Worm (Caenorhabditis elegans): ENCODE data around the gene gnrr-4.

The gnrr-4 gene

DNA sequence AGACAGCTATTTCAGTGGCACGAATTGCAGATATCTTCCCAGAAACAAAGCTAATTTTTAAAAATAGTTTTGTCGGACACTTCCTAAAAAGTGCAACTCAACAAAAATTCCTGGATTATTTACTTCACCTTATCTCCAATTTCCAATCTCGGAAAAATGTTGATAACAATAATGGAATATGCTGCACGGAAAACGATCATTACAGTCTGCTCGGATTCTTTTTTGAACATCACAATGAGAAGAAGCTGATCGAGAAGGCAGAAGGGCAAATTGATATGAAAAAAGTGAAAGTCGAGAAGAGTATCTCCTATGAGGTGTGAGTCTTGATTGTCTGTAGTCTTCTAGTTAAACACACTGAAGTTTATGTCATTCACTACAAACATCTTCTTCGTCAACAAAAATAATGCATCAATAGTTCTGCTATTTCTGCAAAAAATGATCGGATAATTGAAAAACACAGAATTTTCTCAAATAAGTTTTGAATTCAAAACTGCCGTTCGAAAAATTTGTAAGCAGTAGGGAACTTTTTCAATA lies 27.2 kb downstream of the gnrr-4 start:
- TF ChIP-seq unc-39 (tag; optimal IDR thresholded peaks at IDR 0.05): no peak
- no peak for TF ChIP-seq blmp-1 (tag; optimal IDR thresholded peaks at IDR 0.05)
- TF ChIP-seq mab-5 (tag; optimal IDR thresholded peaks at IDR 0.05): no peak
- no peak for TF ChIP-seq bed-3 (GFP tag; optimal IDR thresholded peaks at IDR 0.05)
- TF ChIP-seq zip-8 (tag; optimal IDR thresholded peaks at IDR 0.05): no peak

DNA sequence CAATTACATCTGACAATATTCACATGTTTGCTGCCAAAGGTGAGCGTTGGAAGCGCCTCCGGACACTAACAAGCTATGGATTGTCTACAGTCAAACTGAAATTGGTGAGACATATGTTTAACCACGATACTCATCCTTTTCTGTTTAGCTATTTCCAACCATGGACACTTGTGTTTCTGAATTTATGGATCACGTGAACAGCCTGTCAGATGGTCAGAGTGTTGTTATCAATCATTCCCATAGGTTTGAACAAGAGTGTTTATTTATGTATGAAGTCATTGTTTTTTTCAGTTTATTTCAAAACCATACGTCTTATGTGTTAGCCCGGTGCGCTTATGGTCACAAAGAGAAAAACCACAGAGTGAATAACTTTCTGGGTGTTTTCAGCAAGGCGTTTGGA lies 27.7 kb downstream of the gnrr-4 start:
- TF ChIP-seq flh-1 (GFP tag; optimal IDR thresholded peaks at IDR 0.05) (no peak), blmp-1 (tag; optimal IDR thresholded peaks at IDR 0.05) (no peak), mab-5 (tag; optimal IDR thresholded peaks at IDR 0.05) (no peak), mls-2 (tag; optimal IDR thresholded peaks at IDR 0.05) (no peak), sptf-1 (tag; optimal IDR thresholded peaks at IDR 0.05) (no peak), ztf-11 (tag; optimal IDR thresholded peaks at IDR 0.05) (no peak)

DNA sequence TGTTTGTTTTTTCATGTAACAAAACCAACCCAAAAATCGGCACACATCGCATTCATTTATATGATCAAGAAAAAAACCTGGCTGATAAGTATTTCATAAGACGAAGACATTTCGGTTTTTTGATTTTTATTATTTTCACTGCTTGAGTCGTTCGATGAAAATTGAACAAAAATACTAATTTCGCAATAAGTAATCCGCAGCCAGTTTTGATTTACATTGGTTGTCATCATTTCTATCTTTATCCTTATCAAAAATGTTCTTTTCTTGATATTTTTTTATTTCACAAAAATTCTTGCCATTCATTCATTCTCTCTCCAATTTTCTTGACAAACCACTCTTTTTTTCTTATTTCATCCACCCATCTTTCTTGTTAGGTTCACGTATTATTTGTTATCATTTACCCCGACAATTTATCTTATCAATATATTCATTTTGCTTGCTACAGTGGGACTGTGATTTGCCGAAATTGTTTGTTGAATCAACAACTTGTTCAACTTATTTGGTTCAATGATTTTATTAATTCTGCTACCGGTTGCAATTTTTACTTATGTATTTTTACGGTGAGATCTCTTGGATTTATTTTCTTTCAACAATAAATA lies 28.9 kb downstream of the gnrr-4 start, which contains the start of gene cyp-43A1:
TSS of gene cyp-43A1 (plus strand) at position 446 of the 599 bp plus-strand sequence.
- TF ChIP-seq ztf-11 (tag; optimal IDR thresholded peaks at IDR 0.05) (no peak), sptf-1 (tag; optimal IDR thresholded peaks at IDR 0.05) (no peak), bed-3 (GFP tag; optimal IDR thresholded peaks at IDR 0.05) (no peak), lin-32 (GFP tag; optimal IDR thresholded peaks at IDR 0.05) (no peak), ces-1 (GFP tag; optimal IDR thresholded peaks at IDR 0.05) (no peak), drap-1 (GFP tag; optimal IDR thresholded peaks at IDR 0.05) (no peak), M03D4.4 (tag; optimal IDR thresholded peaks at IDR 0.05) (no peak)

DNA sequence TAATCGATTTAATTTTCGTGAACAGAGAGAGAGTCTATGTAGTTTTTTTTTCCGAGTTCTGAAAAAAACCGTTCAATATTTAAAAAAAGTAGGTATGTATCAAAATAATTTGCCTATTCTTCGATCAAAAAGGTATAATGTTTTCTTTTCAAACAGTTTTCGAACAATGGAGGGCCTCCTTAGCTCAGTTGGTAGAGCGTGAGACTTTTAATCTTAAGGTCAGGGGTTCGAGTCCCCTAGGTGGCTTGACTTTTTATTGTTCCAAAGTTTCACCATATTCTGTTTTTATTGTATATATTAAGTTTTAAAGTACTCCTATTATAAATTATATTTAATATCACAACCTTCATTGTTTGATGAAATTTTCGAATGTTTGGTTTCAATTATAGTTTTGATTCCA lies 29.6 kb downstream of the gnrr-4 start:
- TF ChIP-seq tbx-8 (GFP tag; optimal IDR thresholded peaks at IDR 0.05): no peak
- TF ChIP-seq lin-32 (GFP tag; optimal IDR thresholded peaks at IDR 0.05): no peak
- TF ChIP-seq snpc-4 (tag; optimal IDR thresholded peaks at IDR 0.05): no peak
- no peak for TF ChIP-seq mep-1 (tag; optimal IDR thresholded peaks at IDR 0.05)
- TF ChIP-seq hlh-1 (tag; optimal IDR thresholded peaks at IDR 0.05): no peak
- no peak for TF ChIP-seq unc-120 (tag; optimal IDR thresholded peaks at IDR 0.05; ENCODE audit: poor library complexity, severe bottlenecking)
- TF ChIP-seq ztf-11 (tag; optimal IDR thresholded peaks at IDR 0.05): no peak
- TF ChIP-seq flh-1 (GFP tag; optimal IDR thresholded peaks at IDR 0.05): no peak
- TF ChIP-seq ceh-43 (GFP tag; optimal IDR thresholded peaks at IDR 0.05): no peak
- no peak for TF ChIP-seq blmp-1 (tag; optimal IDR thresholded peaks at IDR 0.05)
- no peak for TF ChIP-seq nhr-2 (tag; optimal IDR thresholded peaks at IDR 0.05)
- TF ChIP-seq nhr-237 (tag; optimal IDR thresholded peaks at IDR 0.05): no peak
- TF ChIP-seq mab-5 (tag; optimal IDR thresholded peaks at IDR 0.05): no peak

DNA sequence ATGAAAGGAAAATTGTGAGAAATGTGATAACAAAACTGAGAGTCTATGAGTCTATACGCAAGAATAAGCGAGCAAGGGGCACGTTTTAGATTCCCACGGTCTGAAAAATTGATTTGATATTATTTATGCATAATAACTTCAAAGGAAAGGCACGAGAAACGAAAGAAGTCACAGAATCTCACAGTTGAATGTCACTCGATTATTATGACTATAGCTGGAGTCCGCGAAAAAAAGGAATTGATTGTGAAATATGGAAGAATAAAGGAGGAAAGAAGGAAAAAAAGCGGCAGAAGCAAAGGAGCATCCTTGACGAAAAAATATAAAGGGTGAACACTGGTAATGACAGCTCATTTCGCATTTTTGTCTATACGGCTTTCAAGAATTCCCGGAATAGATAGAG lies 32.5 kb downstream of the gnrr-4 start, which contains the start of gene cat-1:
TSS of gene cat-1 (minus strand) at position 101 of the 400 bp plus-strand sequence.
- no peak for TF ChIP-seq nhr-76 (tag; optimal IDR thresholded peaks at IDR 0.05)
- TF ChIP-seq blmp-1 (tag; optimal IDR thresholded peaks at IDR 0.05): no peak
- no peak for TF ChIP-seq lin-32 (GFP tag; optimal IDR thresholded peaks at IDR 0.05)
- TF ChIP-seq hlh-1 (tag; optimal IDR thresholded peaks at IDR 0.05): no peak

DNA sequence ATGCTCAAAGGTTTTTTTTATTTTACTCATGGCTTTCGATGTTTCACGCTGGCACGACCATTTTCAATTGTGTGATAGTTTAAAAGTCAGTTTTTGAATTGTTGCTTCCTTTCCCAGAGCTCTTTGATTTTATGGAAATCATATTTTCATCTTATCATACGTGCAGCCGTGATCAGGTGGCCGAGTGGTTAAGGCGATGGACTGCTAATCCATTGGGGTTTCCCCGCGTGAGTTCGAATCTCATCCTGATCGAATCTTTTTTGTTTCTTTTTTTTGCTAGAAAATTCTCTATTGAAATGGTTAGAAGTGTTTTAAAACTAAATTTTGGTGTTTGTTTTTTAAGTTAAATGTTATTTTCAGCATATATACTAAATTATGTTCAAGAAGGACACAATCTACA lies 33.9 kb downstream of the gnrr-4 start:
- TF ChIP-seq elt-1 (tag; optimal IDR thresholded peaks at IDR 0.05; ENCODE audit: borderline replicate concordance, insufficient read depth) (no peak), ham-2 (GFP tag; optimal IDR thresholded peaks at IDR 0.05) (no peak), M03D4.4 (tag; optimal IDR thresholded peaks at IDR 0.05) (no peak), ztf-11 (tag; optimal IDR thresholded peaks at IDR 0.05) (no peak), mep-1 (tag; optimal IDR thresholded peaks at IDR 0.05) (no peak), lin-32 (GFP tag; optimal IDR thresholded peaks at IDR 0.05) (no peak)

DNA sequence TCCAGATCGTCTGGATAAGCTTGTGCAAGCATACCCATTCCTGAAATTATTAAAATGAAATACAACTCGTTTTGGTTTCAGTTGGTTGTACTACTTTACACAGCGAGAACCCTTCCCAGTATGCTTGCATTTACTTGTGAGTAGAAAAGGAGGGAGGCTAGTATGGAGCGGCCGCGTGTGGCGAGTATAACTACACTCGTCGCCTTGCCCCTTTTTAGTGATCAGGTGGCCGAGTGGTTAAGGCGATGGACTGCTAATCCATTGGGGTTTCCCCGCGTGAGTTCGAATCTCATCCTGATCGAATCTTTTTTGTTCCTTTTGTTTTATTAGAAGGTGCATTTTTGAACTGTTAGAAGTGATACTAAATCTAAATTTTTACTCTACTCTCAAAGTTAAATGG lies 35.3 kb downstream of the gnrr-4 start:
- no peak for TF ChIP-seq ceh-39 (tag; optimal IDR thresholded peaks at IDR 0.05)
- no peak for TF ChIP-seq lsy-2 (tag; optimal IDR thresholded peaks at IDR 0.05)
- TF ChIP-seq blmp-1 (tag; optimal IDR thresholded peaks at IDR 0.05): no peak
- TF ChIP-seq nhr-2 (tag; optimal IDR thresholded peaks at IDR 0.05): no peak
- TF ChIP-seq ham-2 (GFP tag; optimal IDR thresholded peaks at IDR 0.05): peak; percentile 93
- TF ChIP-seq nhr-28 (tag; optimal IDR thresholded peaks at IDR 0.05): peak; percentile 73
- no peak for TF ChIP-seq nhr-12 (tag; optimal IDR thresholded peaks at IDR 0.05)
- TF ChIP-seq cnd-1 (tag; optimal IDR thresholded peaks at IDR 0.05): peak; percentile 94
- TF ChIP-seq mep-1 (tag; optimal IDR thresholded peaks at IDR 0.05): peak; percentile 39
- peak; percentile 95 for TF ChIP-seq M03D4.4 (tag; optimal IDR thresholded peaks at IDR 0.05)
- peak; percentile 87 for TF ChIP-seq sem-2 (GFP tag; optimal IDR thresholded peaks at IDR 0.05)
- TF ChIP-seq mls-2 (tag; optimal IDR thresholded peaks at IDR 0.05): peak; percentile 96
- TF ChIP-seq unc-62 (GFP tag; optimal IDR thresholded peaks at IDR 0.05): peak; percentile 22
- TF ChIP-seq pha-4 (tag; optimal IDR thresholded peaks at IDR 0.05): no peak
- TF ChIP-seq zip-8 (tag; optimal IDR thresholded peaks at IDR 0.05): no peak
- peak; percentile 83 for TF ChIP-seq bed-3 (GFP tag; optimal IDR thresholded peaks at IDR 0.05)
- no peak for TF ChIP-seq elt-1 (tag; optimal IDR thresholded peaks at IDR 0.05; ENCODE audit: borderline replicate concordance, insufficient read depth)
- no peak for TF ChIP-seq elt-3 (tag; optimal IDR thresholded peaks at IDR 0.05)
- peak; percentile 87 for TF ChIP-seq ceh-43 (GFP tag; optimal IDR thresholded peaks at IDR 0.05)
- TF ChIP-seq unc-39 (tag; optimal IDR thresholded peaks at IDR 0.05): no peak
- TF ChIP-seq tbx-8 (GFP tag; optimal IDR thresholded peaks at IDR 0.05): peak; percentile 75
- peak; percentile 23 for TF ChIP-seq hlh-1 (tag; optimal IDR thresholded peaks at IDR 0.05)
- no peak for TF ChIP-seq nhr-76 (tag; optimal IDR thresholded peaks at IDR 0.05)
- peak; percentile 30 for TF ChIP-seq lin-13 (tag; optimal IDR thresholded peaks at IDR 0.05)
- TF ChIP-seq snpc-4 (tag; optimal IDR thresholded peaks at IDR 0.05): no peak
- TF ChIP-seq lin-32 (GFP tag; optimal IDR thresholded peaks at IDR 0.05): peak; percentile 87

Data from whole organism, mixed stage, embryonic.